Fruit fly (Drosophila melanogaster) whole organism, embryonic: ENCODE results near the gene Sk1.
A peak's percentile ranks its signal among the peaks of the same experiment; 100 is the strongest.

ENCODE experiments used
- Abd-B ChIP-seq: fragments of 200-800 bp; sonication (Bioruptor generic); optimal IDR thresholded peaks from 2 replicates; lab custom pipeline; 2018; ENCODE audit warnings: missing biosample characterization, mild to moderate bottlenecking, missing genetic modification characterization, moderate library complexity
- C15 ChIP-seq: fragments of 200-800 bp; sonication (Bioruptor generic); IDR thresholded peaks from 3 replicates; pipeline ENCODE4 v1.3.6; 2022; ENCODE audit warnings: missing biosample characterization, missing genetic modification characterization
- CG10431 ChIP-seq: fragments of 200-800 bp; sonication (Bioruptor generic); optimal IDR thresholded peaks from 3 replicates; lab custom pipeline; 2018; ENCODE audit warnings: missing biosample characterization, mild to moderate bottlenecking, missing genetic modification characterization
- CG10959 ChIP-seq: fragments of 200-800 bp; sonication (Bioruptor generic); IDR thresholded peaks from 2 replicates; pipeline ENCODE4 v1.3.6; 2022; ENCODE audit warnings: missing biosample characterization, missing genetic modification characterization
- CG12744 ChIP-seq: fragments of 200-800 bp; sonication (Bioruptor generic); optimal IDR thresholded peaks from 2 replicates; lab custom pipeline; 2016; ENCODE audit warnings: missing biosample characterization, missing genetic modification characterization
- CG13424 ChIP-seq: fragments of 200-800 bp; sonication (Bioruptor generic); optimal IDR thresholded peaks from 2 replicates; lab custom pipeline; 2019; ENCODE audit warnings: missing biosample characterization, mild to moderate bottlenecking, missing genetic modification characterization, moderate library complexity
- CG15073 ChIP-seq: fragments of 200-800 bp; sonication (Bioruptor generic); optimal IDR thresholded peaks from 2 replicates; lab custom pipeline; 2016; ENCODE audit warnings: missing biosample characterization, missing genetic modification characterization
- CG1647 ChIP-seq: fragments of 200-800 bp; sonication (Bioruptor generic); optimal IDR thresholded peaks from 3 replicates; lab custom pipeline; 2016; ENCODE audit warnings: missing biosample characterization, missing genetic modification characterization
- CG16779 ChIP-seq: fragments of 200-800 bp; sonication (Bioruptor generic); IDR thresholded peaks from 2 replicates; pipeline ENCODE4 v1.3.6; 2022; ENCODE audit warnings: missing biosample characterization, missing genetic modification characterization
- CG18011 ChIP-seq: fragments of 200-800 bp; sonication (Bioruptor generic); optimal IDR thresholded peaks from 2 replicates; lab custom pipeline; 2017; ENCODE audit warnings: missing biosample characterization, missing genetic modification characterization, mild to moderate bottlenecking, moderate library complexity, missing genotype
- CG18262 ChIP-seq: fragments of 200-800 bp; optimal IDR thresholded peaks from 3 replicates; lab custom pipeline; 2019; ENCODE audit warnings: missing biosample characterization, mild to moderate bottlenecking, missing genetic modification characterization, moderate library complexity
- CG18619 ChIP-seq: fragments of 200-800 bp; sonication (Bioruptor generic); optimal IDR thresholded peaks from 3 replicates; lab custom pipeline; 2017; ENCODE audit warnings: missing biosample characterization, mild to moderate bottlenecking, missing genetic modification characterization
- CG3065 ChIP-seq: fragments of 200-800 bp; sonication (Bioruptor generic); optimal IDR thresholded peaks from 2 replicates; lab custom pipeline; 2016; ENCODE audit warnings: missing biosample characterization, missing genetic modification characterization
- CG31365 ChIP-seq: fragments of 200-800 bp; sonication (Bioruptor generic); optimal IDR thresholded peaks from 2 replicates; lab custom pipeline; 2018; ENCODE audit warnings: missing biosample characterization, mild to moderate bottlenecking, missing genetic modification characterization
- CG34422 ChIP-seq: fragments of 200-800 bp; sonication (Bioruptor generic); IDR thresholded peaks from 3 replicates; pipeline ENCODE4 v1.3.6; 2022; ENCODE audit warnings: missing biosample characterization, missing genetic modification characterization
- CG4854 ChIP-seq: fragments of 200-800 bp; sonication (Bioruptor generic); optimal IDR thresholded peaks from 2 replicates; lab custom pipeline; 2016; ENCODE audit warnings: missing biosample characterization, missing genetic modification characterization, inconsistent platforms
- CG6175 ChIP-seq: fragments of 200-800 bp; sonication (Bioruptor generic); IDR thresholded peaks from 3 replicates; pipeline ENCODE4 v1.3.6; 2022; ENCODE audit warnings: missing biosample characterization, missing genetic modification characterization
- CG7372 ChIP-seq: fragments of 200-800 bp; sonication (Bioruptor generic); IDR thresholded peaks from 2 replicates; pipeline ENCODE4 v1.3.6; 2022; ENCODE audit warnings: missing biosample characterization, missing genetic modification characterization
- CG9932 ChIP-seq: fragments of 200-800 bp; sonication (Bioruptor generic); IDR thresholded peaks from 2 replicates; pipeline ENCODE4 v1.3.6; 2022; ENCODE audit warnings: missing biosample characterization, missing genetic modification characterization
- Dbx ChIP-seq: fragments of 200-800 bp; sonication (Bioruptor generic); IDR thresholded peaks from 3 replicates; pipeline ENCODE4 v1.3.6; 2022; ENCODE audit warnings: missing biosample characterization, missing genetic modification characterization
- Drgx ChIP-seq: fragments of 200-800 bp; sonication (Bioruptor generic); IDR thresholded peaks from 2 replicates; pipeline ENCODE4 v1.3.6; 2022; ENCODE audit warnings: missing biosample characterization, missing genetic modification characterization
- Eip74EF ChIP-seq, 2 experiments: fragments of 200-800 bp in 1 of 2; fragments of >200 bp in 1 of 2; sonication (Bioruptor generic) in 1 of 2; optimal IDR thresholded peaks; 2 replicates each; lab custom pipeline; 2017 to 2019; ENCODE audit warnings: missing biosample characterization in 2 of 2, missing genetic modification characterization in 2 of 2, mild to moderate bottlenecking in 1 of 2, moderate library complexity in 1 of 2
- HmgZ ChIP-seq: fragments of 200-800 bp; sonication (Bioruptor generic); optimal IDR thresholded peaks from 2 replicates; lab custom pipeline; 2018; ENCODE audit warnings: missing biosample characterization, mild to moderate bottlenecking, missing genetic modification characterization
- Hsf ChIP-seq: fragments of 200-800 bp; sonication (Bioruptor generic); optimal IDR thresholded peaks from 3 replicates; lab custom pipeline; 2016; ENCODE audit warnings: missing biosample characterization, missing genetic modification characterization
- Lim3 ChIP-seq: fragments of 200-800 bp; sonication (Bioruptor generic); IDR thresholded peaks from 2 replicates; pipeline ENCODE4 v1.3.6; 2022; ENCODE audit warnings: missing biosample characterization, missing genetic modification characterization
- MESR4 ChIP-seq: fragments of 200-800 bp; sonication (Bioruptor generic); optimal IDR thresholded peaks from 2 replicates; lab custom pipeline; 2018; ENCODE audit warnings: missing biosample characterization, mild to moderate bottlenecking, missing genetic modification characterization, moderate library complexity
- NK7.1 ChIP-seq: fragments of 200-800 bp; sonication (Bioruptor generic); optimal IDR thresholded peaks from 3 replicates; lab custom pipeline; 2016; ENCODE audit warnings: missing biosample characterization, missing genetic modification characterization
- Oaz ChIP-seq: fragments of 200-800 bp; sonication (Bioruptor generic); IDR thresholded peaks from 2 replicates; pipeline ENCODE4 v1.3.6; 2022; ENCODE audit warnings: missing biosample characterization, missing genetic modification characterization
- Pdp1 ChIP-seq, 2 experiments: fragments of 200-800 bp; sonication (Bioruptor generic); optimal IDR thresholded peaks; 3 replicates each; lab custom pipeline; 2016; ENCODE audit warnings: missing biosample characterization in 2 of 2, missing genetic modification characterization in 2 of 2, mild to moderate bottlenecking in 1 of 2, moderate library complexity in 1 of 2
- Ptx1 ChIP-seq: fragments of 200-800 bp; sonication (Bioruptor generic); IDR thresholded peaks from 2 replicates; pipeline ENCODE4 v1.3.6; 2022; ENCODE audit warnings: missing biosample characterization, missing genetic modification characterization
- Side ChIP-seq: fragments of 200-800 bp; sonication (Bioruptor generic); optimal IDR thresholded peaks from 2 replicates; lab custom pipeline; 2016; ENCODE audit warnings: missing biosample characterization, missing genetic modification characterization
- crol ChIP-seq: fragments of 200-800 bp; sonication (Bioruptor generic); IDR thresholded peaks from 2 replicates; pipeline ENCODE4 v1.3.6; 2022; ENCODE audit warnings: missing biosample characterization, missing genetic modification characterization
- gcm2 ChIP-seq: fragments of 200-800 bp; sonication (Bioruptor generic); optimal IDR thresholded peaks from 2 replicates; lab custom pipeline; 2016; ENCODE audit warnings: missing biosample characterization, missing genetic modification characterization
- gem ChIP-seq: fragments of 200-800 bp; sonication (Bioruptor generic); optimal IDR thresholded peaks from 2 replicates; lab custom pipeline; 2019; ENCODE audit warnings: missing biosample characterization, mild to moderate bottlenecking, missing genetic modification characterization, moderate library complexity
- gsb-n ChIP-seq: fragments of 200-800 bp; sonication (Bioruptor generic); optimal IDR thresholded peaks from 3 replicates; lab custom pipeline; 2018; ENCODE audit warnings: missing biosample characterization, mild to moderate bottlenecking, missing genetic modification characterization
- insv ChIP-seq, 2 experiments: fragments of 200-800 bp; sonication (Bioruptor generic); optimal IDR thresholded peaks; 3 replicates each; lab custom pipeline; 2016 to 2018; ENCODE audit warnings: missing biosample characterization in 2 of 2, missing genetic modification characterization in 2 of 2
- kay ChIP-seq: fragments of 200-800 bp; sonication (Bioruptor generic); optimal IDR thresholded peaks from 2 replicates; lab custom pipeline; 2016; ENCODE audit warnings: missing biosample characterization, missing genetic modification characterization
- nerfin-2 ChIP-seq: fragments of 200-800 bp; sonication (Bioruptor generic); IDR thresholded peaks from 2 replicates; pipeline ENCODE4 v1.3.6; 2022; ENCODE audit warnings: missing biosample characterization, missing genetic modification characterization; ENCODE audit not compliant: partially characterized antibody
- org-1 ChIP-seq: fragments of 200-800 bp; sonication (Bioruptor generic); optimal IDR thresholded peaks from 2 replicates; lab custom pipeline; 2017; ENCODE audit warnings: missing biosample characterization, missing genetic modification characterization
- row ChIP-seq: fragments of 200-800 bp; sonication (Bioruptor generic); IDR thresholded peaks from 3 replicates; pipeline ENCODE4 v1.3.6; 2022; ENCODE audit warnings: missing biosample characterization, missing genetic modification characterization
- run ChIP-seq: fragments of 200-800 bp; sonication (Bioruptor generic); optimal IDR thresholded peaks from 3 replicates; lab custom pipeline; 2018; ENCODE audit warnings: missing biosample characterization, mild to moderate bottlenecking, missing genetic modification characterization
- sens ChIP-seq: fragments of 200-800 bp; sonication (Bioruptor generic); peaks from one replicate; lab custom pipeline; 2016; ENCODE audit warnings: missing biosample characterization, missing genetic modification characterization
- sqz ChIP-seq: fragments of 200-800 bp; sonication (Bioruptor generic); optimal IDR thresholded peaks from 3 replicates; lab custom pipeline; 2018; ENCODE audit warnings: missing biosample characterization, mild to moderate bottlenecking, missing genetic modification characterization
- tin ChIP-seq: fragments of 200-800 bp; sonication (Bioruptor generic); optimal IDR thresholded peaks from 3 replicates; lab custom pipeline; 2016; ENCODE audit warnings: missing biosample characterization, missing genetic modification characterization
- trem ChIP-seq: fragments of 200-800 bp; optimal IDR thresholded peaks from 3 replicates; lab custom pipeline; 2019; ENCODE audit warnings: missing biosample characterization, mild to moderate bottlenecking, missing genetic modification characterization, moderate library complexity
- tx ChIP-seq: fragments of 200-800 bp; sonication (Bioruptor generic); optimal IDR thresholded peaks from 2 replicates; lab custom pipeline; 2016; ENCODE audit warnings: missing biosample characterization, missing genetic modification characterization
- wor ChIP-seq: fragments of 200-800 bp; sonication (Bioruptor generic); IDR thresholded peaks from 2 replicates; pipeline ENCODE4 v1.3.6; 2022; ENCODE audit warnings: missing biosample characterization, missing genetic modification characterization
- z ChIP-seq: fragments of 200-800 bp; sonication (Bioruptor generic); IDR thresholded peaks from 3 replicates; pipeline ENCODE4 v1.3.6; 2022; ENCODE audit warnings: missing biosample characterization, missing genetic modification characterization
- zen2 ChIP-seq: fragments of 200-800 bp; sonication (Bioruptor generic); IDR thresholded peaks from 3 replicates; pipeline ENCODE4 v1.3.6; 2022; ENCODE audit warnings: missing biosample characterization, missing genetic modification characterization; ENCODE audit not compliant: partially characterized antibody

Sk1 gene

DNA sequence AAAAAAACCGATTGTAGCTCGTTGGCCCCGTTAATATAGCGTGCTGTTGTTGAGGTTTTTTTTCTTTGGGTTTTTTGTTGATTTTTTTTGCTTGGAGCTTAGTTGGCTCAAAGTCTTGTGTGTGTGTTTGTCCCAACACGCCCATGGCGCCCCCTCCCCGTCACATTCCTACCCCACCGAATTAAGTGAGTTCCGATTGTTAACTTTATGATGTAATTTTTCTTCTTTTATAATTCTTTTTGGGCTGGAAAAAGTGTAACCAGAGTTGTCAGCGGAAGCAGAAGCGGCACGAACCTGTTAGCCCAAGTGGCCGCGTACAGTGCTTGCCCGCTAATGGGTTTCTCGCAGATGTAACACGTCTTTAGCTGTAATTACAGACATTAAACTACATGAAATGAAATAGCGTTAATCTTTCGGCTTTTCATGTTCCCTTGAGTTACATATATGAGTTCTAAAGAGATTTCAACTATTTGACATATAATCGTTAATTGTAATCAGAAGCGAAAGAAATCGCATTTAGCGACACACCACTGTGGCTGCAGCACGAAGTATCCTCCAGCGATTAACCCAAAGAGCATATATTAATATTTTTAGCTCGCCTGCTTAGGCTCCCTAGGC is 49.2 kb upstream of the Sk1 start (continued):
- no peak for TF ChIP-seq CG18619 (GFP tag; lab: Kevin White, UChicago)
- no peak for TF ChIP-seq org-1
- 0 out of 3 replicates have a peak, but pooled peaks have one; percentile 47 for TF ChIP-seq Dbx
- peak; percentile 8 for TF ChIP-seq Hsf
- TF ChIP-seq tx, result no peak
- TF ChIP-seq wor (GFP tag; lab: Robert Waterston, UW), result no peak
- peak; percentile 49 for TF ChIP-seq gem
- TF ChIP-seq Drgx, result no peak
- TF ChIP-seq CG18262 (tag; lab: Kevin White, UChicago), result no peak
- TF ChIP-seq Ptx1 (GFP tag; lab: Robert Waterston, UW), result 0 out of 2 replicates have a peak, but pooled peaks have one; percentile 29
- no peak for TF ChIP-seq kay (GFP tag; lab: Kevin White, UChicago)
- no peak for TF ChIP-seq NK7.1 (GFP tag; lab: Kevin White, UChicago)
- TF ChIP-seq CG16779, result no peak
- TF ChIP-seq CG3065, result no peak
- peak; percentile 23 for TF ChIP-seq CG13424 (tag; lab: Kevin White, UChicago)
- no peak for TF ChIP-seq CG6175
- peak; percentile 47 for TF ChIP-seq HmgZ
- TF ChIP-seq tin (GFP tag; lab: Kevin White, UChicago), result no peak
- no peak for TF ChIP-seq insv (GFP tag; optimal IDR thresholded peaks at IDR 0.05; lab: Kevin White, UChicago)
- TF ChIP-seq row (GFP tag; lab: Robert Waterston, UW), result peak; percentile 80
- TF ChIP-seq crol, result peak; percentile 48; the same call in 1 of the 2 replicates
- peak; percentile 90 for TF ChIP-seq sqz (GFP tag; lab: Kevin White, UChicago)
- TF ChIP-seq sens (GFP tag; lab: Kevin White, UChicago), result peak; percentile 53
- TF ChIP-seq CG4854 (GFP tag; lab: Kevin White, UChicago), result no peak
- no peak for TF ChIP-seq Abd-B (GFP tag; lab: Kevin White, UChicago)

DNA sequence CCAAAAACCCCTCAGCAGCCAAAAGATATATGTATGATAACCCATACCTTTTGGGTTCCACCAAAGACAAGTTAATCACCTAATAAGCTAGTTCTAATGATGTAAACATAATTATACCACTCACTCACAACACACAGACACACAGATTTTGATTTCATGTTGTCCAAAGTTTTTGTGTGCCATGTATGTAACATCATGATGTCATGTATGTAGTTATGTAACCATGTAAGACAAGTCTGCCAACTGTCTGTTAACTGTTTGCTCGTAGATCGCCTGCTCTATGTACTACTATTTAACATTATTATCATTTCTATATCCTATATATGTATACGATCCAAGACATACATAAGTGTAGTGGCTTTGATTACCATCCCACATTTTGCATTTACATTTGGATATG is 38.1 kb upstream of the Sk1 start:
- TF ChIP-seq CG10431 (GFP tag; lab: Kevin White, UChicago) (peak; percentile 94), sens (GFP tag; lab: Kevin White, UChicago) (peak; percentile 43), nerfin-2 (GFP tag; lab: Robert Waterston, UW) (no peak)

DNA sequence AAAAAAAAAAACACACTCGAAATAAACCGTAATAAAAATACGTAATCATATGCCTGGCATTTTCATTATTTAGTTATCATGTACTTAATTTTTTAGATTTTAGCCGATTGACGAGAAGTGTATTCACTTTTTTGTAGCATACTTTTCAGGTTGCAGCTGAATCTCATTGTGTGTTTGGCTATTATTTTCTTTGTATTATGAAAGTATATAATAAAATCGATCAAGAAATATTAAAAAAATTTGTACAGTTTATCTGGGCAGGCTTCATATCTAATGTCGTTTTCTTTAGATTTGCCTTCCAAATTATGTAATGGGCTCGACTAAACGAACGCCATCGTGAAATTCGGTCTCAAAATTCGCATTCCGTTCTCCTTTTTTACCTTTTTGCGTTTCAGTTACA is 32.7 kb upstream of the Sk1 start, which contains the start of gene CG15196:
TSS of gene CG15196 (plus strand) at position 301 of the 400 bp plus-strand sequence.
- TF ChIP-seq C15 (GFP tag; lab: Robert Waterston, UW), result no peak
- TF ChIP-seq CG15073 (GFP tag; lab: Kevin White, UChicago), result no peak
- no peak for TF ChIP-seq CG9932 (GFP tag; lab: Robert Waterston, UW)
- no peak for TF ChIP-seq CG7372 (GFP tag; lab: Robert Waterston, UW)
- TF ChIP-seq trem (tag; lab: Kevin White, UChicago), result no peak
- TF ChIP-seq CG12744 (GFP tag; lab: Kevin White, UChicago), result no peak
- TF ChIP-seq run, result no peak
- no peak for TF ChIP-seq Eip74EF (GFP tag; optimal IDR thresholded peaks at IDR 0.05; lab: Kevin White, UChicago)
- no peak for TF ChIP-seq CG18011 (GFP tag; lab: Kevin White, UChicago)
- TF ChIP-seq, all 482 proteins: peak for 0

DNA sequence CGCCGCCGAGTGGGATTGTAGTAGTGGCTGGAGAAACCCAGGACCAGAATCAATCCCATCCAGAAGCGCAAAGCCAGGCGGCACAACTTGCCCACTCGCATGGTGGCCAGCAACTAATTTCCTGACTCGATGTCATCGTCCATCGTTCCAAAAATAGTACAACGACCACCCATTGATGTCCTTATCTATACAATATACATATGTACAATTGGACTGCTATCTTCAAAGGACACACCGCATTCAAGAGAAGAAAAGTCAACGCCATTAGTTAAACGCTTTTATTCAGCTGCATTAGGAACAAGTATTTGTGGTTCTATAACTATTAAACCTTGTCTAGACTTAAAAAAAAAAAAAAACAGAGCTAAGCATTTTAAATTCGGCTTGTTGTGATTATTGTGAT is 29.2 kb upstream of the Sk1 start, which contains the start of gene Gr10b:
TSS of gene Gr10b (minus strand) at position 101 of the 400 bp plus-strand sequence.
- TF ChIP-seq CG1647 (no peak), gcm2 (GFP tag; lab: Kevin White, UChicago) (no peak), CG10959 (GFP tag; lab: Robert Waterston, UW) (no peak), Pdp1 (GFP tag; optimal IDR thresholded peaks at IDR 0.05; lab: Kevin White, UChicago) (no peak), z (GFP tag; lab: Robert Waterston, UW) (no peak), zen2 (GFP tag; lab: Robert Waterston, UW) (no peak), gsb-n (tag; lab: Kevin White, UChicago) (no peak), CG31365 (tag; lab: Kevin White, UChicago) (no peak), Side (GFP tag; lab: Kevin White, UChicago) (no peak), Lim3 (GFP tag; lab: Robert Waterston, UW) (no peak), CG34422 (GFP tag; lab: Robert Waterston, UW) (no peak), MESR4 (GFP tag; lab: Kevin White, UChicago) (no peak), Oaz (GFP tag; lab: Robert Waterston, UW) (no peak)
